Worm (Caenorhabditis elegans): ENCODE measurements around the gene acp-3.

- no peak for TF ChIP-seq unc-62 (GFP tag; optimal IDR thresholded peaks at IDR 0.05)
- no peak for TF ChIP-seq ztf-11 (tag; optimal IDR thresholded peaks at IDR 0.05)
- TF ChIP-seq lin-13 (tag; optimal IDR thresholded peaks at IDR 0.05), result no peak
- TF ChIP-seq pha-4 (tag; optimal IDR thresholded peaks at IDR 0.05), result no peak
These were observed 1.9 kb upstream of the acp-3 start, which contains the start of gene lips-10 for ce11 chrII:8438791-8439287.
